Worm (Caenorhabditis elegans) whole organism, late embryonic: ENCODE measurements around the gene nlg-1.

ENCODE experiments used
- F13H6.1 ChIP-seq: sonication (generic microtip); optimal IDR thresholded peaks from 2 replicates; lab custom pipeline; 2016; ENCODE audit warnings: missing genetic modification characterization, missing compliant biosample characterization
- K02D7.2 ChIP-seq: sonication (generic microtip); optimal IDR thresholded peaks from 2 replicates; lab custom pipeline; 2017; ENCODE audit warnings: mild to moderate bottlenecking, missing genetic modification characterization, missing compliant biosample characterization
- K09A11.1 ChIP-seq: sonication (generic microtip); optimal IDR thresholded peaks from 2 replicates; lab custom pipeline; 2017; ENCODE audit warnings: antibody characterized with exemption, mild to moderate bottlenecking, missing genetic modification characterization, missing compliant biosample characterization; ENCODE audit not compliant: insufficient read depth
- ahr-1 ChIP-seq: sonication (generic microtip); optimal IDR thresholded peaks from 2 replicates; lab custom pipeline; 2016; ENCODE audit warnings: missing genetic modification characterization, missing compliant biosample characterization
- ceh-18 ChIP-seq: sonication (generic microtip); optimal IDR thresholded peaks from 2 replicates; lab custom pipeline; 2016; ENCODE audit warnings: missing genetic modification characterization, missing compliant biosample characterization
- ceh-2 ChIP-seq: sonication (generic microtip); optimal IDR thresholded peaks from 2 replicates; lab custom pipeline; 2016; ENCODE audit warnings: missing genotype, missing genetic modification characterization, missing compliant biosample characterization
- ceh-22 ChIP-seq: sonication (generic microtip); optimal IDR thresholded peaks from 2 replicates; lab custom pipeline; 2017; ENCODE audit warnings: missing biosample characterization, missing genetic modification characterization
- ceh-24 ChIP-seq: sonication (generic microtip); optimal IDR thresholded peaks from 2 replicates; lab custom pipeline; 2016; ENCODE audit warnings: mild to moderate bottlenecking, missing genetic modification characterization, missing compliant biosample characterization
- ceh-30 ChIP-seq: fragments of 150-350 bp; optimal IDR thresholded peaks from 2 replicates; lab custom pipeline; 2014; ENCODE audit warnings: missing biosample characterization, missing genetic modification characterization
- ceh-31 ChIP-seq: sonication (generic microtip); optimal IDR thresholded peaks from 2 replicates; lab custom pipeline; 2016; ENCODE audit warnings: missing genetic modification characterization, missing compliant biosample characterization
- ceh-45 ChIP-seq: fragments of 200-800 bp; sonication (Bioruptor generic); IDR thresholded peaks from 2 replicates; pipeline ENCODE4 v1.3.6; 2022; ENCODE audit warnings: missing genetic modification reagents, missing genetic modification characterization, missing compliant biosample characterization
- ceh-6 ChIP-seq: fragments of 200-800 bp; sonication (Bioruptor generic); optimal IDR thresholded peaks from 2 replicates; lab custom pipeline; 2018; ENCODE audit warnings: mild to moderate bottlenecking, missing genetic modification characterization, missing compliant biosample characterization
- ceh-9 ChIP-seq: sonication (generic microtip); optimal IDR thresholded peaks from 2 replicates; lab custom pipeline; 2016; ENCODE audit warnings: mild to moderate bottlenecking, missing genetic modification characterization, inconsistent platforms, missing compliant biosample characterization
- che-1 ChIP-seq: sonication (generic microtip); optimal IDR thresholded peaks from 2 replicates; lab custom pipeline; 2016; ENCODE audit warnings: mild to moderate bottlenecking, missing genetic modification characterization, missing compliant biosample characterization
- dmd-4 ChIP-seq: sonication (generic microtip); optimal IDR thresholded peaks from 2 replicates; lab custom pipeline; 2016; ENCODE audit warnings: borderline replicate concordance, missing genetic modification characterization, missing compliant biosample characterization
- dve-1 ChIP-seq: sonication (generic microtip); optimal IDR thresholded peaks from 2 replicates; lab custom pipeline; 2017; ENCODE audit warnings: antibody characterized with exemption, mild to moderate bottlenecking, missing genetic modification characterization, missing compliant biosample characterization
- elt-2 ChIP-seq: sonication (generic microtip); optimal IDR thresholded peaks from 2 replicates; lab custom pipeline; 2016; ENCODE audit warnings: missing genetic modification reagents, missing genetic modification characterization, missing compliant biosample characterization
- elt-4 ChIP-seq: sonication (generic microtip); optimal IDR thresholded peaks from 2 replicates; lab custom pipeline; 2016; ENCODE audit warnings: missing genetic modification characterization, missing compliant biosample characterization
- ets-4 ChIP-seq: sonication (generic microtip); optimal IDR thresholded peaks from 2 replicates; lab custom pipeline; 2016; ENCODE audit warnings: missing genetic modification characterization, missing compliant biosample characterization
- eyg-1 ChIP-seq: sonication (generic microtip); optimal IDR thresholded peaks from 2 replicates; lab custom pipeline; 2016; ENCODE audit warnings: missing genotype, missing genetic modification characterization, missing compliant biosample characterization
- fax-1 ChIP-seq: sonication (generic microtip); optimal IDR thresholded peaks from 2 replicates; lab custom pipeline; 2016; ENCODE audit warnings: missing genotype, missing genetic modification characterization, missing compliant biosample characterization
- fkh-6 ChIP-seq: sonication (generic microtip); optimal IDR thresholded peaks from 2 replicates; lab custom pipeline; 2016; ENCODE audit warnings: missing genetic modification characterization, missing compliant biosample characterization
- gmeb-2 ChIP-seq: sonication (generic microtip); optimal IDR thresholded peaks from 2 replicates; lab custom pipeline; 2016; ENCODE audit warnings: missing genetic modification characterization, inconsistent platforms, missing compliant biosample characterization
- hlh-13 ChIP-seq: fragments of 200-800 bp; sonication (Bioruptor generic); optimal IDR thresholded peaks from 2 replicates; lab custom pipeline; 2018; ENCODE audit warnings: mild to moderate bottlenecking, missing genetic modification characterization, missing compliant biosample characterization
- hlh-15 ChIP-seq: sonication (generic microtip); optimal IDR thresholded peaks from 2 replicates; lab custom pipeline; 2016; ENCODE audit warnings: missing genetic modification characterization, missing compliant biosample characterization
- hlh-8 ChIP-seq: sonication (generic microtip); optimal IDR thresholded peaks from 2 replicates; lab custom pipeline; 2016; ENCODE audit warnings: missing genotype, missing genetic modification characterization, missing compliant biosample characterization
- lim-6 ChIP-seq: sonication (generic microtip); optimal IDR thresholded peaks from 2 replicates; lab custom pipeline; 2016; ENCODE audit warnings: missing genetic modification characterization, missing compliant biosample characterization
- mec-3 ChIP-seq: sonication (generic microtip); optimal IDR thresholded peaks from 2 replicates; lab custom pipeline; 2016; ENCODE audit warnings: borderline replicate concordance, missing genetic modification characterization, missing compliant biosample characterization
- nfya-1 ChIP-seq: sonication (generic microtip); optimal IDR thresholded peaks from 2 replicates; lab custom pipeline; 2017; ENCODE audit warnings: missing genetic modification characterization, mild to moderate bottlenecking, missing compliant biosample characterization, antibody characterized with exemption, moderate library complexity
- pag-3 ChIP-seq: sonication (generic microtip); optimal IDR thresholded peaks from 2 replicates; lab custom pipeline; 2016; ENCODE audit warnings: missing compliant biosample characterization, missing genetic modification characterization, borderline replicate concordance
- pat-9 ChIP-seq: fragments of 200-800 bp; sonication (Bioruptor generic); optimal IDR thresholded peaks from 2 replicates; lab custom pipeline; 2018; ENCODE audit warnings: mild to moderate bottlenecking, missing genetic modification characterization, moderate library complexity, missing compliant biosample characterization
- pha-4 ChIP-seq: fragments of 150-350 bp; optimal IDR thresholded peaks from 2 replicates; lab custom pipeline; 2018; ENCODE audit warnings: missing biosample characterization, missing genetic modification reagents, missing genetic modification characterization
- ref-2 ChIP-seq: sonication (generic microtip); optimal IDR thresholded peaks from 2 replicates; lab custom pipeline; 2016; ENCODE audit warnings: missing genetic modification characterization, missing compliant biosample characterization
- rnt-1 ChIP-seq: sonication (generic microtip); optimal IDR thresholded peaks from 2 replicates; lab custom pipeline; 2016; ENCODE audit warnings: missing genetic modification characterization, missing compliant biosample characterization
- unc-55 ChIP-seq: sonication (generic microtip); optimal IDR thresholded peaks from 2 replicates; lab custom pipeline; 2017; ENCODE audit warnings: missing biosample characterization, missing genetic modification reagents, missing genetic modification characterization
- unc-86 ChIP-seq: sonication (generic microtip); optimal IDR thresholded peaks from 2 replicates; lab custom pipeline; 2016; ENCODE audit warnings: missing genetic modification characterization, missing compliant biosample characterization
- ztf-16 ChIP-seq: sonication (generic microtip); optimal IDR thresholded peaks from 2 replicates; lab custom pipeline; 2017; ENCODE audit warnings: missing genetic modification characterization, missing compliant biosample characterization

Gene nlg-1

ce11 chrX:13647305-13647704 lies 16.3 kb upstream of the nlg-1 start, which contains the start of gene C40C9.3:
Gene C40C9.3, plus strand, starts transcription at chrX:13647605.
- TF ChIP-seq dve-1 (tag; lab: Kevin White, UChicago) (no peak), ahr-1 (tag; lab: Kevin White, UChicago) (no peak), lim-6 (no peak), ceh-24 (tag; lab: Kevin White, UChicago) (no peak), unc-86 (no peak), elt-2 (tag; lab: Kevin White, UChicago) (no peak)

- TF ChIP-seq F13H6.1 (no peak), nfya-1 (no peak), hlh-13 (GFP tag; lab: Kevin White, UChicago) (no peak), K09A11.1 (tag; lab: Kevin White, UChicago) (no peak), fax-1 (tag; lab: Kevin White, UChicago) (no peak)
These were observed 15.8 kb upstream of the nlg-1 start, which contains the start of gene acr-9 for ce11 chrX:13646798-13647197. Gene acr-9, minus strand, starts transcription at chrX:13646898.

- TF ChIP-seq ceh-45 (GFP tag; lab: Robert Waterston, UW) (no peak), pat-9 (tag; lab: Kevin White, UChicago) (no peak), ceh-22 (no peak)
These were observed 13.9 kb upstream of the nlg-1 start for ce11 chrX:13644884-13645283.

ce11 chrX:13639577-13639976 lies 8.6 kb upstream of the nlg-1 start, which contains the start of gene twk-20:
Gene twk-20, plus strand, starts transcription at chrX:13639877.
- TF ChIP-seq mec-3 (tag; lab: Kevin White, UChicago) (no peak), ets-4 (no peak), K02D7.2 (tag; lab: Kevin White, UChicago) (no peak), pag-3 (no peak), K09A11.1 (tag; lab: Kevin White, UChicago) (no peak), ceh-30 (no peak), dmd-4 (tag; lab: Kevin White, UChicago) (no peak), F13H6.1 (no peak), ceh-18 (tag; lab: Kevin White, UChicago) (no peak), rnt-1 (tag; lab: Kevin White, UChicago) (no peak), ztf-16 (no peak), hlh-15 (tag; lab: Kevin White, UChicago) (no peak), che-1 (tag; lab: Kevin White, UChicago) (no peak), pat-9 (tag; lab: Kevin White, UChicago) (no peak), hlh-8 (no peak), eyg-1 (no peak), lim-6 (no peak)

- TF ChIP-seq ceh-2 (tag; lab: Kevin White, UChicago) = no peak
- TF ChIP-seq ceh-9 (tag; lab: Kevin White, UChicago) = no peak
- no peak for TF ChIP-seq ref-2
- peak; percentile 43 for TF ChIP-seq ceh-18 (tag; lab: Kevin White, UChicago)
- no peak for TF ChIP-seq pha-4 (tag; lab: Kevin White, UChicago)
- no peak for TF ChIP-seq gmeb-2 (tag; lab: Kevin White, UChicago)
- TF ChIP-seq ceh-6 (GFP tag; lab: Kevin White, UChicago) = no peak
- peak; percentile 3 for TF ChIP-seq rnt-1 (tag; lab: Kevin White, UChicago)
- TF ChIP-seq unc-55 (GFP tag; lab: Kevin White, UChicago) = no peak
- TF ChIP-seq fkh-6 = no peak
- no peak for TF ChIP-seq pag-3
- TF ChIP-seq lim-6 = no peak
- TF ChIP-seq ceh-31 (tag; lab: Kevin White, UChicago) = no peak
- no peak for TF ChIP-seq ahr-1 (tag; lab: Kevin White, UChicago)
- TF ChIP-seq elt-4 (tag; lab: Kevin White, UChicago) = no peak
These were observed 7.5 kb upstream of the nlg-1 start for ce11 chrX:13638351-13638958.
